Worm (Caenorhabditis elegans): Measurements from ENCODE around the gene nlp-5.

- no peak for TF ChIP-seq nhr-11 (tag; optimal IDR thresholded peaks at IDR 0.05)
- TF ChIP-seq pag-3 (tag; optimal IDR thresholded peaks at IDR 0.05; ENCODE audit: borderline replicate concordance) = no peak
- no peak for TF ChIP-seq ama-1 (optimal IDR thresholded peaks at IDR 0.05)
- no peak for TF ChIP-seq unc-86 (tag; optimal IDR thresholded peaks at IDR 0.05)
- no peak for TF ChIP-seq ttx-3 (tag; optimal IDR thresholded peaks at IDR 0.05)
- no peak for TF ChIP-seq pat-9 (tag; optimal IDR thresholded peaks at IDR 0.05)
- TF ChIP-seq sdc-2 (tag; optimal IDR thresholded peaks at IDR 0.05) = no peak
- TF ChIP-seq hlh-8 (tag; optimal IDR thresholded peaks at IDR 0.05) = no peak
- no peak for TF ChIP-seq elt-2 (tag; optimal IDR thresholded peaks at IDR 0.05)
- no peak for TF ChIP-seq tbx-2 (tag; optimal IDR thresholded peaks at IDR 0.05)
- no peak for TF ChIP-seq ceh-24 (tag; optimal IDR thresholded peaks at IDR 0.05)
- no peak for TF ChIP-seq madf-2 (tag; optimal IDR thresholded peaks at IDR 0.05)
- no peak for TF ChIP-seq pros-1 (tag; optimal IDR thresholded peaks at IDR 0.05)
Measured at ce11 chrII:8253160-8253793, 15.0 kb downstream of the nlp-5 start, which contains the start of gene F35C11.5.

Measured in whole organism, late embryonic.